Worm (Caenorhabditis elegans): ENCODE data around the gene catp-3.

catp-3 gene

ce11 chrV:8069637-8070036 is 6.2 kb upstream of the catp-3 start, which contains the start of gene str-143:
str-143 (minus strand) TSS chrV:8069737.
- TF ChIP-seq ceh-24 (tag; optimal IDR thresholded peaks at IDR 0.05) (no peak), eyg-1 (tag; optimal IDR thresholded peaks at IDR 0.05) (no peak), lim-6 (tag; optimal IDR thresholded peaks at IDR 0.05) (no peak), unc-3 (GFP tag; conservative IDR thresholded peaks at IDR 0.05) (no peak), unc-3 (tag; optimal IDR thresholded peaks at IDR 0.05) (no peak), C08G9.2 (tag; optimal IDR thresholded peaks at IDR 0.05) (no peak), pat-9 (tag; optimal IDR thresholded peaks at IDR 0.05) (no peak), hlh-6 (tag; optimal IDR thresholded peaks at IDR 0.05) (no peak), ceh-9 (tag; optimal IDR thresholded peaks at IDR 0.05) (no peak), pha-4 (tag; optimal IDR thresholded peaks at IDR 0.05) (no peak), ceh-31 (tag; optimal IDR thresholded peaks at IDR 0.05) (no peak), odd-2 (tag; optimal IDR thresholded peaks at IDR 0.05) (no peak), elt-2 (tag; optimal IDR thresholded peaks at IDR 0.05) (no peak), mec-3 (tag; optimal IDR thresholded peaks at IDR 0.05; ENCODE audit: borderline replicate concordance) (no peak), dve-1 (tag; optimal IDR thresholded peaks at IDR 0.05) (no peak), fkh-6 (tag; optimal IDR thresholded peaks at IDR 0.05) (no peak), K09A11.1 (tag; optimal IDR thresholded peaks at IDR 0.05; ENCODE audit: insufficient read depth) (no peak)

ce11 chrV:8072047-8072446 is 3.8 kb upstream of the catp-3 start, which contains the start of gene str-144:
str-144 (minus strand) TSS chrV:8072147.
- TF ChIP-seq sox-4 (tag; optimal IDR thresholded peaks at IDR 0.05) (no peak), pat-9 (tag; optimal IDR thresholded peaks at IDR 0.05) (no peak), pax-1 (tag; optimal IDR thresholded peaks at IDR 0.05) (no peak), dve-1 (tag; optimal IDR thresholded peaks at IDR 0.05) (no peak), ceh-24 (tag; optimal IDR thresholded peaks at IDR 0.05) (no peak), ref-2 (tag; optimal IDR thresholded peaks at IDR 0.05) (no peak), K02D7.2 (tag; optimal IDR thresholded peaks at IDR 0.05) (no peak), rnt-1 (tag; optimal IDR thresholded peaks at IDR 0.05) (no peak), fkh-10 (GFP tag; optimal IDR thresholded peaks at IDR 0.05) (no peak), pros-1 (tag; optimal IDR thresholded peaks at IDR 0.05) (no peak), ama-1 (optimal IDR thresholded peaks at IDR 0.05) (no peak), nfya-1 (tag; optimal IDR thresholded peaks at IDR 0.05) (no peak), sdc-2 (tag; optimal IDR thresholded peaks at IDR 0.05) (no peak), che-1 (tag; optimal IDR thresholded peaks at IDR 0.05) (no peak), pha-4 (tag; optimal IDR thresholded peaks at IDR 0.05) (no peak), ttx-3 (tag; optimal IDR thresholded peaks at IDR 0.05) (no peak), ets-4 (tag; optimal IDR thresholded peaks at IDR 0.05) (no peak)

ce11 chrV:8073162-8073561 is 2.6 kb upstream of the catp-3 start:
- no peak for TF ChIP-seq fax-1 (tag; optimal IDR thresholded peaks at IDR 0.05)
- TF ChIP-seq mec-3 (tag; optimal IDR thresholded peaks at IDR 0.05; ENCODE audit: borderline replicate concordance), result no peak
- no peak for TF ChIP-seq ceh-18 (tag; optimal IDR thresholded peaks at IDR 0.05)
- TF ChIP-seq dve-1 (tag; optimal IDR thresholded peaks at IDR 0.05), result no peak
- no peak for TF ChIP-seq ref-2 (tag; optimal IDR thresholded peaks at IDR 0.05)
- TF ChIP-seq sox-2 (GFP tag; IDR thresholded peaks at IDR 0.05), result no peak
- TF ChIP-seq hlh-15 (tag; optimal IDR thresholded peaks at IDR 0.05), result no peak
- TF ChIP-seq fkh-6 (tag; optimal IDR thresholded peaks at IDR 0.05), result no peak
- TF ChIP-seq hlh-13 (GFP tag; optimal IDR thresholded peaks at IDR 0.05), result no peak
- TF ChIP-seq unc-55 (GFP tag; optimal IDR thresholded peaks at IDR 0.05), result no peak
- no peak for TF ChIP-seq lim-6 (tag; optimal IDR thresholded peaks at IDR 0.05)
- no peak for TF ChIP-seq unc-42 (tag; optimal IDR thresholded peaks at IDR 0.05)
- no peak for TF ChIP-seq eyg-1 (tag; optimal IDR thresholded peaks at IDR 0.05)
- TF ChIP-seq tbx-2 (tag; optimal IDR thresholded peaks at IDR 0.05), result no peak
- TF ChIP-seq zip-5 (tag; optimal IDR thresholded peaks at IDR 0.05), result no peak
